Fruit fly (Drosophila melanogaster) whole organism, wandering third instar larva: ENCODE measurements around the gene CG9951.

ENCODE experiments used
- Hr83 ChIP-seq: fragments of 200-300 bp; sonication (Bioruptor generic); optimal IDR thresholded peaks from 2 replicates; lab custom pipeline; 2016; ENCODE audit warnings: missing biosample characterization, mild to moderate bottlenecking, missing genetic modification characterization, moderate library complexity; ENCODE audit not compliant: poor library complexity, severe bottlenecking
- Mio ChIP-seq: sonication (Bioruptor generic); optimal IDR thresholded peaks from 2 replicates; lab custom pipeline; 2016; ENCODE audit warnings: missing biosample characterization, missing genetic modification characterization
- ey ChIP-seq: fragments of 200-800 bp; sonication (Bioruptor generic); optimal IDR thresholded peaks from 2 replicates; lab custom pipeline; 2016; ENCODE audit warnings: missing biosample characterization, missing genetic modification characterization
- usp ChIP-seq: fragments of >200 bp; optimal IDR thresholded peaks from 2 replicates; lab custom pipeline; 2017; ENCODE audit warnings: missing biosample characterization, missing genetic modification characterization

dm6 chr3L:16873679-16874078 lies 10.7 kb downstream of the CG9951 start:
- TF ChIP-seq ey (GFP tag; lab: Kevin White, UChicago) = no peak
- TF ChIP-seq usp (GFP tag; lab: Kevin White, UChicago) = no peak
- no peak for TF ChIP-seq Mio (GFP tag; lab: Kevin White, UChicago)
- no peak for TF ChIP-seq Hr83
